Worm (Caenorhabditis elegans) whole organism, L1 larva: ENCODE measurements around the gene srh-2.
A peak's percentile ranks its signal among the peaks of the same experiment; 100 is the strongest.

Source experiments
- C04F5.9 ChIP-seq: sonication (generic microtip); optimal IDR thresholded peaks from 2 replicates; lab custom pipeline; 2016; ENCODE audit warnings: missing genetic modification characterization, missing compliant biosample characterization
- C16A3.4 ChIP-seq: fragments of 150-350 bp; optimal IDR thresholded peaks from 2 replicates; lab custom pipeline; 2014; ENCODE audit warnings: missing biosample characterization, missing genetic modification characterization
- Y116A8C.19 ChIP-seq: sonication (generic microtip); optimal IDR thresholded peaks from 2 replicates; lab custom pipeline; 2016; ENCODE audit warnings: missing compliant biosample characterization, missing genetic modification characterization, borderline replicate concordance
- aha-1 ChIP-seq: fragments of 150-350 bp; optimal IDR thresholded peaks from 2 replicates; lab custom pipeline; 2014; ENCODE audit warnings: missing biosample characterization, missing genetic modification characterization
- ceh-63 ChIP-seq: fragments of 200-800 bp; sonication (Bioruptor generic); optimal IDR thresholded peaks from 2 replicates; lab custom pipeline; 2018; ENCODE audit warnings: mild to moderate bottlenecking, missing genetic modification characterization, missing compliant biosample characterization
- ceh-8 ChIP-seq: fragments of 200-800 bp; sonication (Bioruptor generic); optimal IDR thresholded peaks from 2 replicates; lab custom pipeline; 2018; ENCODE audit warnings: mild to moderate bottlenecking, missing genetic modification characterization, moderate library complexity, missing compliant biosample characterization
- dpl-1 ChIP-seq, 3 experiments: fragments of 150-350 bp in 2 of 3; sonication (generic microtip) in 1 of 3; optimal IDR thresholded peaks; 2 replicates each; lab custom pipeline; 2014 to 2017; ENCODE audit warnings: missing biosample characterization in 3 of 3, missing genetic modification characterization in 3 of 3, missing genetic modification reagents in 3 of 3
- dsc-1 ChIP-seq: sonication (generic microtip); optimal IDR thresholded peaks from 2 replicates; lab custom pipeline; 2016; ENCODE audit warnings: mild to moderate bottlenecking, missing genetic modification characterization, missing compliant biosample characterization
- efl-3 ChIP-seq: fragments of 200-800 bp; sonication (Bioruptor generic); optimal IDR thresholded peaks from 2 replicates; lab custom pipeline; 2018; ENCODE audit warnings: mild to moderate bottlenecking, missing genetic modification characterization, missing compliant biosample characterization
- egl-27 ChIP-seq, 2 experiments: fragments of 150-350 bp in 1 of 2; sonication (generic microtip); optimal IDR thresholded peaks; 3 replicates each; lab custom pipeline; 2017 to 2018; ENCODE audit warnings: missing biosample characterization in 2 of 2, missing genetic modification characterization in 2 of 2, missing genetic modification reagents in 2 of 2
- elt-3 ChIP-seq, 6 experiments: fragments of 150-350 bp in 1 of 6; sonication (generic microtip); optimal IDR thresholded peaks; 2 replicates each; lab custom pipeline; 2017 to 2018; ENCODE audit warnings: missing biosample characterization in 6 of 6, missing genetic modification characterization in 6 of 6, inconsistent platforms in 1 of 6
- ets-5 ChIP-seq: fragments of 200-800 bp; sonication (Bioruptor generic); IDR thresholded peaks from 2 replicates; pipeline ENCODE4 v1.3.6; 2022; ENCODE audit warnings: missing genetic modification characterization, missing compliant biosample characterization
- fos-1 ChIP-seq: fragments of 150-350 bp; optimal IDR thresholded peaks from 2 replicates; lab custom pipeline; 2014; ENCODE audit warnings: missing biosample characterization, missing genetic modification characterization
- hlh-17 ChIP-seq: fragments of 200-800 bp; sonication (Bioruptor generic); optimal IDR thresholded peaks from 2 replicates; lab custom pipeline; 2018; ENCODE audit warnings: missing genetic modification characterization, mild to moderate bottlenecking, missing compliant biosample characterization, moderate library complexity, borderline replicate concordance
- hpl-2 ChIP-seq: fragments of 150-350 bp; optimal IDR thresholded peaks from 2 replicates; lab custom pipeline; 2014; ENCODE audit warnings: missing biosample characterization, missing genetic modification reagents, missing genetic modification characterization
- irx-1 ChIP-seq: sonication (generic microtip); optimal IDR thresholded peaks from 2 replicates; lab custom pipeline; 2016; ENCODE audit warnings: missing genetic modification characterization, missing compliant biosample characterization
- jun-1 ChIP-seq: fragments of 150-350 bp; optimal IDR thresholded peaks from 2 replicates; lab custom pipeline; 2014; ENCODE audit warnings: missing biosample characterization, missing genetic modification reagents, missing genetic modification characterization
- lin-13 ChIP-seq: fragments of 150-350 bp; optimal IDR thresholded peaks from 2 replicates; lab custom pipeline; 2014; ENCODE audit warnings: missing biosample characterization, missing genetic modification reagents, missing genetic modification characterization
- lin-15B ChIP-seq: fragments of 150-350 bp; sonication (generic microtip); optimal IDR thresholded peaks from 3 replicates; lab custom pipeline; 2014; ENCODE audit warnings: missing biosample characterization, missing genetic modification characterization
- lsy-2 ChIP-seq, 2 experiments: fragments of 150-350 bp; optimal IDR thresholded peaks; 2 replicates each; lab custom pipeline; 2014; ENCODE audit warnings: missing biosample characterization in 2 of 2, missing genetic modification characterization in 2 of 2
- mdl-1 ChIP-seq, 2 experiments: fragments of 150-350 bp; optimal IDR thresholded peaks; 2 replicates each; lab custom pipeline; 2014 to 2017; ENCODE audit warnings: missing biosample characterization in 2 of 2, missing genetic modification characterization in 2 of 2, inconsistent platforms in 1 of 2
- nhr-12 ChIP-seq: sonication (generic microtip); optimal IDR thresholded peaks from 2 replicates; lab custom pipeline; 2017; ENCODE audit warnings: missing biosample characterization, missing genetic modification characterization
- nhr-20 ChIP-seq: sonication (generic microtip); optimal IDR thresholded peaks from 2 replicates; lab custom pipeline; 2016; ENCODE audit warnings: mild to moderate bottlenecking, missing genetic modification characterization, missing compliant biosample characterization
- nhr-28 ChIP-seq: fragments of 150-350 bp; optimal IDR thresholded peaks from 2 replicates; lab custom pipeline; 2014; ENCODE audit warnings: missing biosample characterization, missing genetic modification characterization
- nhr-77 ChIP-seq: fragments of 150-350 bp; optimal IDR thresholded peaks from 2 replicates; lab custom pipeline; 2014; ENCODE audit warnings: missing biosample characterization, missing genetic modification characterization
- nhr-85 ChIP-seq: sonication (generic microtip); peaks from one replicate; lab custom pipeline; 2016; ENCODE audit warnings: missing genetic modification characterization, inconsistent platforms, missing compliant biosample characterization
- nhr-90 ChIP-seq: sonication (generic microtip); optimal IDR thresholded peaks from 2 replicates; lab custom pipeline; 2016; ENCODE audit warnings: mild to moderate bottlenecking, missing genetic modification characterization, missing compliant biosample characterization; ENCODE audit not compliant: poor library complexity
- pqm-1 ChIP-seq: sonication (generic microtip); optimal IDR thresholded peaks from 3 replicates; lab custom pipeline; 2017; ENCODE audit warnings: missing biosample characterization, missing genetic modification characterization
- sptf-1 ChIP-seq: fragments of 150-350 bp; optimal IDR thresholded peaks from 2 replicates; lab custom pipeline; 2014; ENCODE audit warnings: missing biosample characterization, missing genetic modification characterization
- swsn-7 ChIP-seq: sonication (generic microtip); optimal IDR thresholded peaks from 2 replicates; lab custom pipeline; 2016; ENCODE audit warnings: missing genetic modification characterization, missing compliant biosample characterization
- tbx-2 ChIP-seq: sonication (generic microtip); optimal IDR thresholded peaks from 2 replicates; lab custom pipeline; 2016; ENCODE audit warnings: missing genetic modification characterization, missing compliant biosample characterization
- tlp-1 ChIP-seq: fragments of 150-350 bp; optimal IDR thresholded peaks from 2 replicates; lab custom pipeline; 2014; ENCODE audit warnings: missing biosample characterization, missing genetic modification characterization
- unc-130 ChIP-seq: fragments of 150-350 bp; optimal IDR thresholded peaks from 2 replicates; lab custom pipeline; 2017; ENCODE audit warnings: missing biosample characterization, missing genetic modification characterization, inconsistent platforms
- xbp-1 ChIP-seq: sonication (generic microtip); optimal IDR thresholded peaks from 2 replicates; lab custom pipeline; 2016; ENCODE audit warnings: missing genetic modification characterization, missing compliant biosample characterization
- zag-1 ChIP-seq: fragments of 150-350 bp; optimal IDR thresholded peaks from 2 replicates; lab custom pipeline; 2014; ENCODE audit warnings: missing biosample characterization, missing genetic modification characterization
- ztf-11 ChIP-seq, 2 experiments: sonication (generic microtip); optimal IDR thresholded peaks; 2 replicates each; lab custom pipeline; 2016 to 2017; ENCODE audit warnings: missing genetic modification characterization in 2 of 2, missing biosample characterization in 1 of 2, missing compliant biosample characterization in 1 of 2
- ztf-4 ChIP-seq: fragments of 150-350 bp; optimal IDR thresholded peaks from 2 replicates; lab custom pipeline; 2014; ENCODE audit warnings: missing biosample characterization, missing genetic modification characterization

The srh-2 gene

ce11 chrV:756169-756568 lies 28.1 kb downstream of the srh-2 start, which contains the start of gene str-20 (continued):
- TF ChIP-seq ceh-8 (GFP tag; lab: Kevin White, UChicago) (no peak), tlp-1 (tag; lab: Kevin White, UChicago) (no peak), nhr-90 (tag; lab: Kevin White, UChicago) (no peak), mdl-1 (tag; optimal IDR thresholded peaks at IDR 0.05; lab: Kevin White, UChicago) (no peak)

ce11 chrV:761235-761634 lies 33.1 kb downstream of the srh-2 start, which contains the start of gene C05E4.15:
Gene C05E4.15, minus strand, starts transcription at chrV:761335.
- TF ChIP-seq jun-1 (tag; lab: Kevin White, UChicago) (no peak), nhr-28 (no peak), nhr-77 (tag; lab: Kevin White, UChicago) (no peak), xbp-1 (tag; lab: Kevin White, UChicago) (no peak)
- TF ChIP-seq, all 84 proteins: peak for 0

- TF ChIP-seq egl-27 (tag; optimal IDR thresholded peaks at IDR 0.05; lab: Kevin White, UChicago) (no peak), aha-1 (tag; lab: Kevin White, UChicago) (no peak), C04F5.9 (tag; lab: Kevin White, UChicago) (no peak), efl-3 (no peak), Y116A8C.19 (tag; lab: Kevin White, UChicago) (no peak), swsn-7 (tag; lab: Kevin White, UChicago) (no peak), tbx-2 (no peak), hlh-17 (GFP tag; lab: Kevin White, UChicago) (no peak), lin-13 (GFP tag; lab: Kevin White, UChicago) (no peak)
These were observed 33.8 kb downstream of the srh-2 start, which contains the start of gene C05E4.12 for ce11 chrV:761882-762281. Gene C05E4.12, minus strand, starts transcription at chrV:761982.

- TF ChIP-seq hlh-17 (GFP tag; lab: Kevin White, UChicago) (no peak), fos-1 (tag; lab: Kevin White, UChicago) (no peak), ztf-11 (tag; optimal IDR thresholded peaks at IDR 0.05; lab: Kevin White, UChicago) (no peak), lin-13 (GFP tag; lab: Kevin White, UChicago) (no peak), nhr-12 (no peak), dsc-1 (tag; lab: Kevin White, UChicago) (no peak), nhr-20 (tag; lab: Kevin White, UChicago) (no peak), pqm-1 (tag; lab: Kevin White, UChicago) (no peak), ceh-63 (GFP tag; lab: Kevin White, UChicago) (no peak), dpl-1 (GFP tag; optimal IDR thresholded peaks at IDR 0.05; lab: Kevin White, UChicago) (no peak), irx-1 (tag; lab: Kevin White, UChicago) (no peak), tbx-2 (no peak), elt-3 (tag; optimal IDR thresholded peaks at IDR 0.05; lab: Kevin White, UChicago) (no peak), hpl-2 (no peak)
These were observed 34.2 kb downstream of the srh-2 start, which contains the start of gene srp-2 for ce11 chrV:762340-762739. Gene srp-2, plus strand, starts transcription at chrV:762640.

- TF ChIP-seq sptf-1 = no peak
- no peak for TF ChIP-seq fos-1 (tag; lab: Kevin White, UChicago)
- TF ChIP-seq nhr-85 (tag; lab: Kevin White, UChicago) = peak; percentile 2
- no peak for TF ChIP-seq ets-5 (GFP tag; lab: Robert Waterston, UW)
- TF ChIP-seq, all 84 proteins: peak for 1
These were observed 36.6 kb downstream of the srh-2 start, which contains the start of gene str-238 for ce11 chrV:764732-765131. Gene str-238, plus strand, starts transcription at chrV:765032.

ce11 chrV:772210-772609 lies 44.1 kb downstream of the srh-2 start:
- TF ChIP-seq sptf-1 = no peak
- TF ChIP-seq ztf-4 (tag; lab: Kevin White, UChicago) = no peak
- TF ChIP-seq zag-1 (tag; lab: Kevin White, UChicago) = no peak
- TF ChIP-seq C16A3.4 (tag; lab: Kevin White, UChicago) = no peak
- no peak for TF ChIP-seq lsy-2 (tag; optimal IDR thresholded peaks at IDR 0.05; lab: Kevin White, UChicago)
- no peak for TF ChIP-seq lin-15B (tag; lab: Kevin White, UChicago)
- no peak for TF ChIP-seq jun-1 (tag; lab: Kevin White, UChicago)
- no peak for TF ChIP-seq unc-130
- TF ChIP-seq tlp-1 (tag; lab: Kevin White, UChicago) = no peak
- TF ChIP-seq elt-3 (tag; optimal IDR thresholded peaks at IDR 0.05; lab: Kevin White, UChicago) = no peak
